Worm (Caenorhabditis elegans): ENCODE results near the gene clec-225.
"Not testable (repeated sequence)": the region's sequence is repeated elsewhere in the genome, so short reads cannot be mapped to it uniquely, and the experiment has no call there.

The clec-225 gene

DNA sequence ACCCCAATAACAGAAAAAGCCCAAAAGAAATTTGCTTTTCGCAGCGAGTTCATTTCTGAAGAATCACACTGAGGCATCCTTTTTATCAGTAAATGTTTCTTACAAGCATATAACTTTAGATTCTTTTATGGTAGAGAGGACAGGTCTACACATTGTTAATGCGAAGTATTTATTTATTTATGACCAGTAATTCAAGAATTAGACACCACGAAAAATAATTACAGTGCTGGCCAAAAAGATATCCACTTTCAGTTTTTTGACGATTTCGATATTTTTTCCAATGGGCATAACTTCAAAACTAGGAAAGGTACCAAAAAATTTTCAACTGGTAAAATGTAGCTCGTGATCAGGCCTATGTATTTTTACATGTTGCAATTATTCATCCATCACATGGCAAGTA lies at the start of gene clec-225:
Gene clec-225 (minus strand): TSS at position 101 of the 400 bp plus-strand sequence.
- TF ChIP-seq sptf-1 (tag; optimal IDR thresholded peaks at IDR 0.05); rnt-1 (tag; optimal IDR thresholded peaks at IDR 0.05); efl-3 (GFP tag; optimal IDR thresholded peaks at IDR 0.05): not testable (repeated sequence)

DNA sequence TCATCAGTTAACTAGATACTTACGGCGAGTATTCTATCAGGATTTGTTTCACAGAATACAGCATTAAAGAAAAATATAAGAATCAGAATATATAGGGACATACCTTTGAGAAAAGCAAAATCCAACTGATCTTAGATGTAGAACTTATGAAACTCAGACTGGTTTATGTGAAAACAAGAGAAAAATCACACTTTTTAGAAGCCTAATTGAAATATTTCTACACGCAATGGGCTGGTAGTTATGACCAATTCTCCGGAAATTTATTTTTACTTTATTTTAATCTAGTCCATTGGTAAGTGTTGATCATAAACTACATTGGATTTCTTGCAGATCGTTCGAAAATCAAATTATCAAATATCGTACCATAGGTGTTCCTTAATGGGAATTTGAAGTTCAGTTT lies 49.5 kb upstream of the clec-225 start, which contains the start of gene T09E8.4:
Gene T09E8.4 (minus strand): TSS at position 101 of the 400 bp plus-strand sequence.
- no peak for TF ChIP-seq nhr-76 (tag; optimal IDR thresholded peaks at IDR 0.05)
- no peak for TF ChIP-seq fkh-8 (tag; optimal IDR thresholded peaks at IDR 0.05)
- no peak for TF ChIP-seq hlh-17 (GFP tag; optimal IDR thresholded peaks at IDR 0.05; ENCODE audit: borderline replicate concordance)
- TF ChIP-seq fos-1 (tag; optimal IDR thresholded peaks at IDR 0.05) = no peak
- TF ChIP-seq zag-1 (tag; optimal IDR thresholded peaks at IDR 0.05) = no peak
- TF ChIP-seq ceh-63 (GFP tag; optimal IDR thresholded peaks at IDR 0.05) = no peak
- no peak for TF ChIP-seq ets-5 (GFP tag; IDR thresholded peaks at IDR 0.05)

DNA sequence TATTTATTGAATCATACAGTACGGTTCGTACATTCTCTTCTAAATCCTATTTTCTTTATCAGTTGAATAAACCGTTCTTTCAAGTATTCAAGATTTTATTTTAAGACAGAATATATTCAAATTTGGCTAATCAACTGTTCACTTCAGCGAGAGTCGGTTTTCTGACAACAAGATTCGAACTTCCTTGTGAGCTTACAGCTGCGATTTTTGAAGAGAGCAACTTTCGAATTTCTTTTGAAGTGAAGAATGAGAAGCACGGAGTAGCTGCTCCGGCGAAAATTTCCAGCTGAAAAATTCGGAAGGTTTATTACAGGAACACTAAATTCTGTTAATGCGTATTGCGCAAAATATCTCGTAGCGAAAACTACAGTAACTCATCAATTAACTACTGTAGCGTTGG lies 46.8 kb upstream of the clec-225 start:
- TF ChIP-seq tlp-1 (tag; optimal IDR thresholded peaks at IDR 0.05) = no peak
- TF ChIP-seq efl-1 (optimal IDR thresholded peaks at IDR 0.05) = no peak
- TF ChIP-seq efl-1 (GFP tag; optimal IDR thresholded peaks at IDR 0.05 in 1 of 2) = peak in 1 of 2 experiments; percentile 91

DNA sequence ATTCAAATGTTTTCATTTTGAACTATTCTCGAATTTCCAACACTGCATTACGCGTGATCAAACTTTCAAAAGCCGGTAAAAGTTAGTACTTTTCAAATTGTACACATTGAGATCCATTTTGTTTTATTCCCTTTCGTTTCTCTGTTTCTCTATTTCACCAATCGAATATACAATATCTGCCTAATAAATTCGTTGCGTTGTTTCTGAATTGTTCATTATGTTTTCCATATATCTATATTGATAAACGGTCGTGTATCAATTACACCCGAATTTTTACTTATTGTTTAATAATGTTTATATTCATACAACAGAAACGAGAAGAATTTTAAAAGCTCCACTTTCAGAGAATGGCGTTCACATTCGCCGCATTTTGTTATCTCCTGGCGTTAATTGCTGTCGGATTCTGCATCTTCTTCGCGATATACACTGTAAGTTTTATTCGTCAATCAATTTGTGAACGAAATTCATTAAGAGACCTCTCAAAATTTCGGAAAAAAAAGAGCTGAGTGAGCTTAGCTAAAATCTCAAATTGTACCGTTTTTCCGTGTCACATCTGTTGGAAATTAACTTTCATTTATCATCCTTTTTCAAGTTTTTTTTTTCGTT lies 45.4 kb upstream of the clec-225 start, which contains the start of gene cni-1:
Gene cni-1 (plus strand): TSS at position 345 of the 606 bp plus-strand sequence.
- no peak for TF ChIP-seq fkh-4 (tag; optimal IDR thresholded peaks at IDR 0.05; ENCODE audit: borderline replicate concordance)
- TF ChIP-seq jun-1 (tag; optimal IDR thresholded peaks at IDR 0.05) = no peak
- TF ChIP-seq ceh-90 (tag; optimal IDR thresholded peaks at IDR 0.05) = no peak
- no peak for TF ChIP-seq ets-5 (GFP tag; IDR thresholded peaks at IDR 0.05)
- TF ChIP-seq fos-1 (tag; optimal IDR thresholded peaks at IDR 0.05) = no peak
- TF ChIP-seq snpc-4 (tag; optimal IDR thresholded peaks at IDR 0.05) = no peak
- TF ChIP-seq efl-1 (optimal IDR thresholded peaks at IDR 0.05) = no peak
- TF ChIP-seq efl-1 (GFP tag; optimal IDR thresholded peaks at IDR 0.05 in 1 of 2) = peak in 1 of 2 experiments; percentile 37
- TF ChIP-seq pax-3 (tag; optimal IDR thresholded peaks at IDR 0.05) = no peak

DNA sequence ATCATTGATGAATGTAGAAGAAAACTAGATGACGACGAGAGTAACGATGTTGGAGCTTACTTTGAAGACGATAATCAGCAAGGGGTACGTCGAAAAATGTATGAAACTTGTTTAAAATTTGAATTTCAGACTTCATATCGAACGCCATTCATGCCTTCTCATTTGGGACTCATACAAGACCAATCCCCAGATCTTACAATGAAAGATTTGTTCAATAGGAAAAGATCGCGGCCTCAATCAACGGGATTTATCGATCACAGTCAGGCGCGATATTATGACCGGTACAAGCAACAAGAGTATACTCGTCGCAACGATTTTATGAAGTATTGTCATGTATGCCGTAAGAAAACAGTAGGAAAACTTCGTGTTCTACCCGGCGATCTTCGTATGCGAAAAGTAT lies 42.1 kb upstream of the clec-225 start:
- TF ChIP-seq unc-30 (tag; optimal IDR thresholded peaks at IDR 0.05) = no peak
- TF ChIP-seq nhr-28 (tag; optimal IDR thresholded peaks at IDR 0.05) = no peak
- no peak for TF ChIP-seq alr-1 (tag; optimal IDR thresholded peaks at IDR 0.05; ENCODE audit: borderline replicate concordance)
- TF ChIP-seq hpl-2 (GFP tag; optimal IDR thresholded peaks at IDR 0.05) = no peak
- TF ChIP-seq hlh-4 (tag; optimal IDR thresholded peaks at IDR 0.05) = no peak
- no peak for TF ChIP-seq lin-35 (GFP tag; optimal IDR thresholded peaks at IDR 0.05)
- TF ChIP-seq lin-15B (tag; optimal IDR thresholded peaks at IDR 0.05) = no peak
- TF ChIP-seq ztf-4 (tag; optimal IDR thresholded peaks at IDR 0.05) = no peak
- TF ChIP-seq isw-1 (GFP tag; IDR thresholded peaks at IDR 0.05) = no peak
- no peak for TF ChIP-seq unc-98 (GFP tag; IDR thresholded peaks at IDR 0.05)
- no peak for TF ChIP-seq ceh-90 (tag; optimal IDR thresholded peaks at IDR 0.05)
- TF ChIP-seq egl-13 (tag; optimal IDR thresholded peaks at IDR 0.05) = no peak
- no peak for TF ChIP-seq Y116A8C.19 (tag; optimal IDR thresholded peaks at IDR 0.05; ENCODE audit: borderline replicate concordance)
- TF ChIP-seq nhr-20 (tag; optimal IDR thresholded peaks at IDR 0.05) = no peak

DNA sequence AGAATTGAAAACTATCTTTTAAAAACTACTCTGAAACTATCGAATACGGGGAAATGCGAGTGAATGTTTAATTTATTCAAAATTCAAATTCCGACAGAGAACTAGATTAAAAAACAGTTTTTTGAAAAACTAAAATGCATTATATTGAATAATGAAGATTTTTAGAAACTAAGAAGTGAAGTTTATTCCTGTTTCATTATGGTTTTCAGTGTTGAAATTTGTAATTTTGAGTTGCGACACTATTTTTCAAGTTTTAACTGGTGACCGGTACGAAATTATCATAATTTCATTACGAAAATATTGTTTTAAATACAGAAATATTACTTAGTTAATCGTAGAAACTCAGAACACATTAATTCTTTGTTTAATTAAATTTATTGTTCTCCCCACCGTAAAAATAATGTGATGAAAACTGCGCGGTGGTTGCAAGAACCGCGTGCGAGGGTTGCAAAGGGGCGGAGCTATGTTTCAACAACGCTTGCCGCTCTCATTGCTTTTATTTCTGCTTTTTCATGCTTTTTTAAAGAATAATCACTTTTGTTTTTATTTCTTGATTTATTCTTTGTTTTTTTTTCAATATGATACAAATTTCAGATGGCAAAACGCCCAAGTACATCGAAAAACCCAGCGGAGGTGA lies 41.5 kb upstream of the clec-225 start, which contains the start of gene him-17:
Gene him-17 (plus strand): TSS at position 595 of the 637 bp plus-strand sequence.
- TF ChIP-seq nhr-237 (tag; optimal IDR thresholded peaks at IDR 0.05) = no peak
- TF ChIP-seq Y116A8C.19 (tag; optimal IDR thresholded peaks at IDR 0.05; ENCODE audit: borderline replicate concordance) = no peak
- peak; percentile 36 for TF ChIP-seq elt-2 (tag; optimal IDR thresholded peaks at IDR 0.05)
- peak; percentile 59 for TF ChIP-seq nhr-47 (tag; optimal IDR thresholded peaks at IDR 0.05)
- TF ChIP-seq lin-15B (tag; optimal IDR thresholded peaks at IDR 0.05) = no peak
- no peak for TF ChIP-seq aha-1 (tag; optimal IDR thresholded peaks at IDR 0.05)
- no peak for TF ChIP-seq alr-1 (tag; optimal IDR thresholded peaks at IDR 0.05; ENCODE audit: borderline replicate concordance)
- TF ChIP-seq snpc-4 (tag; optimal IDR thresholded peaks at IDR 0.05) = peak; percentile 61
- peak; percentile 63 for TF ChIP-seq rnt-1 (tag; optimal IDR thresholded peaks at IDR 0.05)
- no peak for TF ChIP-seq mab-9 (GFP tag; IDR thresholded peaks at IDR 0.05)
- TF ChIP-seq C04F5.9 (tag; optimal IDR thresholded peaks at IDR 0.05) = no peak
- no peak for TF ChIP-seq vab-15 (tag; optimal IDR thresholded peaks at IDR 0.05)
- TF ChIP-seq xbp-1 (tag; optimal IDR thresholded peaks at IDR 0.05) = peak; percentile 50
- no peak for TF ChIP-seq mef-2 (tag; optimal IDR thresholded peaks at IDR 0.05)
- peak; percentile 2 for TF ChIP-seq nhr-11 (tag; optimal IDR thresholded peaks at IDR 0.05)
- peak; percentile 60 for TF ChIP-seq nhr-19 (GFP tag; conservative IDR thresholded peaks at IDR 0.05)
- peak; percentile 24 for TF ChIP-seq pax-3 (tag; optimal IDR thresholded peaks at IDR 0.05)
